Worm (Caenorhabditis elegans) whole organism, early embryonic: ENCODE measurements around the gene aagr-4.

Source experiments
- ama-1 ChIP-seq: fragments of 150-350 bp; optimal IDR thresholded peaks from 2 replicates; lab custom pipeline; 2014
- hmbx-1 ChIP-seq: sonication (generic microtip); optimal IDR thresholded peaks from 2 replicates; lab custom pipeline; 2016; ENCODE audit warnings: mild to moderate bottlenecking, missing genetic modification characterization, missing compliant biosample characterization

DNA sequence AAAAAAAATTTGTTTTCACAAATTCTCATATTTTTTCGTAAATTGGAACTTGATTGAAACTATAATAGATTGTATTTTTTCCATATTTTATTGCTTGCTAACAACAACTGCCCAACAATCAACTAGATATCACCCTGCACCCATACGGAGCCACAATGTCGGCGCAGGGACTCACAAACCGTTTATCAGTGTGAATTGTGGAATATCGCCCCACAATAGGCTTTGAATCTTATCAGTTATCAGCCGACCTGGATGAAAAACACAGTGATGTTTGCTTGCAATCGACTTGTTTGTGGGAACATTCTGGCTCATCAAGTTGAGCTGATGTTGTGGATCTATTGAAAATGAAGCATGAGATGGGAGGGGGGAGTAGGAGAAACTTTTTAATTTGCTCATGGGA, 21.4 kb upstream of the aagr-4 start:
- TF ChIP-seq ama-1 (no peak), hmbx-1 (tag; lab: Kevin White, UChicago) (no peak)
